Worm (Caenorhabditis elegans) whole organism, early embryonic: ENCODE results near the gene R08C7.5.

ENCODE experiments used
- aly-1 ChIP-seq: sonication (generic microtip); optimal IDR thresholded peaks from 2 replicates; lab custom pipeline; 2016; ENCODE audit warnings: missing genetic modification characterization, missing compliant biosample characterization
- ama-1 ChIP-seq: fragments of 150-350 bp; optimal IDR thresholded peaks from 2 replicates; lab custom pipeline; 2014
- ets-7 ChIP-seq: sonication (generic microtip); optimal IDR thresholded peaks from 2 replicates; lab custom pipeline; 2016; ENCODE audit warnings: missing genotype, missing genetic modification characterization, missing compliant biosample characterization
- hmbx-1 ChIP-seq: sonication (generic microtip); optimal IDR thresholded peaks from 2 replicates; lab custom pipeline; 2016; ENCODE audit warnings: mild to moderate bottlenecking, missing genetic modification characterization, missing compliant biosample characterization
- hmg-4 ChIP-seq: fragments of 200-800 bp; sonication (Bioruptor generic); optimal IDR thresholded peaks from 2 replicates; lab custom pipeline; 2018; ENCODE audit warnings: mild to moderate bottlenecking, missing genetic modification characterization, missing compliant biosample characterization
- hnd-1 ChIP-seq: sonication (generic microtip); optimal IDR thresholded peaks from 2 replicates; lab custom pipeline; 2016; ENCODE audit warnings: missing genetic modification characterization, missing compliant biosample characterization
- tbx-11 ChIP-seq: fragments of 200-800 bp; sonication (Bioruptor generic); IDR thresholded peaks from 2 replicates; pipeline ENCODE4 v1.3.6; 2022; ENCODE audit warnings: missing genetic modification characterization, missing compliant biosample characterization
- tbx-37 ChIP-seq: fragments of 200-800 bp; sonication (Bioruptor generic); conservative IDR thresholded peaks from 2 replicates; pipeline ENCODE4 v1.3.6; 2022; ENCODE audit warnings: missing genetic modification reagents, missing genetic modification characterization, missing compliant biosample characterization
- tra-4 ChIP-seq: sonication (generic microtip); optimal IDR thresholded peaks from 2 replicates; lab custom pipeline; 2017; ENCODE audit warnings: missing genetic modification characterization, missing compliant biosample characterization

- TF ChIP-seq aly-1 (tag; lab: Kevin White, UChicago) (no peak), tbx-11 (no peak), tra-4 (tag; lab: Kevin White, UChicago) (no peak), ets-7 (tag; lab: Kevin White, UChicago) (no peak), ama-1 (lab: Kevin White, UChicago) (no peak), hnd-1 (no peak), tbx-37 (GFP tag; lab: Robert Waterston, UW) (no peak), hmbx-1 (tag; lab: Kevin White, UChicago) (no peak), hmg-4 (GFP tag; lab: Kevin White, UChicago) (no peak)
Measured at ce11 chrIV:4408714-4409113, 21.3 kb upstream of the R08C7.5 start.
